Fruit fly (Drosophila melanogaster): ENCODE measurements around the gene Edem1.

The Edem1 gene

dm6 chrX:1952898-1953297, 44.3 kb upstream of the Edem1 start (continued):
- TF ChIP-seq CG14860 (GFP tag; IDR thresholded peaks at IDR 0.05; ENCODE audit: partially characterized antibody) (no peak), CG3838 (GFP tag; optimal IDR thresholded peaks at IDR 0.05) (no peak), CG33213 (GFP tag; optimal IDR thresholded peaks at IDR 0.05) (peak; percentile 82), Chrac-16 (GFP tag; optimal IDR thresholded peaks at IDR 0.05) (peak; percentile 81), CG2120 (GFP tag; optimal IDR thresholded peaks at IDR 0.05) (peak; percentile 66), vfl (GFP tag; optimal IDR thresholded peaks at IDR 0.05) (no peak), CG12236 (GFP tag; optimal IDR thresholded peaks at IDR 0.05) (no peak), Lim3 (GFP tag; IDR thresholded peaks at IDR 0.05) (no peak), CG10979 (tag; optimal IDR thresholded peaks at IDR 0.05) (peak; percentile 80), hkb (optimal IDR thresholded peaks at IDR 0.05) (peak; percentile 97), hkb (GFP tag; IDR thresholded peaks at IDR 0.05) (no peak), toy (GFP tag; IDR thresholded peaks at IDR 0.05) (no peak), CG3407 (GFP tag; optimal IDR thresholded peaks at IDR 0.05) (no peak), eyg (GFP tag; optimal IDR thresholded peaks at IDR 0.05) (peak; percentile 3), Atf6 (GFP tag; IDR thresholded peaks at IDR 0.05) (no peak), unpg (GFP tag; optimal IDR thresholded peaks at IDR 0.05) (no peak), CG11085 (GFP tag; IDR thresholded peaks at IDR 0.05) (peak; percentile 78), chif (GFP tag; optimal IDR thresholded peaks at IDR 0.05) (peak; percentile 67 to 81), corto (GFP tag; optimal IDR thresholded peaks at IDR 0.05) (no peak), ase (GFP tag; IDR thresholded peaks at IDR 0.05) (peak; percentile 71; the same call in 2 of the 3 replicates), org-1 (GFP tag; optimal IDR thresholded peaks at IDR 0.05) (no peak), CG9609 (GFP tag; optimal IDR thresholded peaks at IDR 0.05) (peak; percentile 78), klu (GFP tag; IDR thresholded peaks at IDR 0.05) (peak; percentile 53; the same call in 1 of the 2 replicates), gt (GFP tag; IDR thresholded peaks at IDR 0.05) (peak; percentile 39; the same call in 1 of the 2 replicates), CG18262 (tag; optimal IDR thresholded peaks at IDR 0.05) (no peak), Six4 (GFP tag; optimal IDR thresholded peaks at IDR 0.05) (no peak), lola (GFP tag; optimal IDR thresholded peaks at IDR 0.05) (no peak), CG30431 (GFP tag; optimal IDR thresholded peaks at IDR 0.05) (peak; percentile 60), E2f2 (GFP tag; IDR thresholded peaks at IDR 0.05) (0 out of 2 replicates have a peak, but pooled peaks have one; percentile 12), CG10431 (GFP tag; optimal IDR thresholded peaks at IDR 0.05) (no peak), CG12155 (GFP tag; optimal IDR thresholded peaks at IDR 0.05) (peak; percentile 17), MTF-1 (GFP tag; optimal IDR thresholded peaks at IDR 0.05; ENCODE audit: borderline replicate concordance) (peak; percentile 43), twi (tag; optimal IDR thresholded peaks at IDR 0.05) (peak; percentile 17), cad (GFP tag; optimal IDR thresholded peaks at IDR 0.05) (no peak), CG4707 (GFP tag; optimal IDR thresholded peaks at IDR 0.05) (no peak), caup (GFP tag; optimal IDR thresholded peaks at IDR 0.05; ENCODE audit: severe bottlenecking) (peak; percentile 46), Stat92E (GFP tag; optimal IDR thresholded peaks at IDR 0.05) (peak in 1 of 3 experiments; percentile 33), dan (GFP tag; IDR thresholded peaks at IDR 0.05) (0 out of 2 replicates have a peak, but pooled peaks have one; percentile 31), Trl (optimal IDR thresholded peaks at IDR 0.05) (no peak), Trl (GFP tag; optimal IDR thresholded peaks at IDR 0.05) (peak; percentile 81), sqz (GFP tag; optimal IDR thresholded peaks at IDR 0.05) (no peak), kni (GFP tag; optimal IDR thresholded peaks at IDR 0.05) (no peak), stwl (tag; optimal IDR thresholded peaks at IDR 0.05) (peak; percentile 48), CG17328 (GFP tag; IDR thresholded peaks at IDR 0.05) (peak; percentile 48; the same call in 1 of the 2 replicates), eve (GFP tag; optimal IDR thresholded peaks at IDR 0.05) (no peak), dmrt99B (tag; optimal IDR thresholded peaks at IDR 0.05) (no peak), CG13894 (tag; optimal IDR thresholded peaks at IDR 0.05) (peak; percentile 6), CG10959 (GFP tag; IDR thresholded peaks at IDR 0.05) (peak; percentile 83), ems (GFP tag; optimal IDR thresholded peaks at IDR 0.05) (no peak), hbn (GFP tag; IDR thresholded peaks at IDR 0.05; ENCODE audit: partially characterized antibody) (no peak), CG1792 (GFP tag; optimal IDR thresholded peaks at IDR 0.05) (peak; percentile 56)
